Worm (Caenorhabditis elegans): ENCODE measurements around the gene tbc-17.

tbc-17 gene

ce11 chrII:12678867-12679134 lies 15.4 kb upstream of the tbc-17 start, which contains the start of gene Y38E10A.24:
Gene Y38E10A.24 (plus strand): TSS chrII:12679035.
- no peak for TF ChIP-seq elt-3 (tag; optimal IDR thresholded peaks at IDR 0.05)
- TF ChIP-seq vab-15 (tag; optimal IDR thresholded peaks at IDR 0.05): no peak
- no peak for TF ChIP-seq lir-3 (tag; optimal IDR thresholded peaks at IDR 0.05; ENCODE audit: poor library complexity)
- TF ChIP-seq tlp-1 (tag; optimal IDR thresholded peaks at IDR 0.05): no peak
- TF ChIP-seq blmp-1 (tag; optimal IDR thresholded peaks at IDR 0.05): no peak
- no peak for TF ChIP-seq nhr-11 (tag; optimal IDR thresholded peaks at IDR 0.05)
- no peak for TF ChIP-seq xbp-1 (tag; optimal IDR thresholded peaks at IDR 0.05)
- no peak for TF ChIP-seq C16A3.4 (tag; optimal IDR thresholded peaks at IDR 0.05)
- TF ChIP-seq sup-37 (GFP tag; optimal IDR thresholded peaks at IDR 0.05): no peak
- no peak for TF ChIP-seq fkh-8 (tag; optimal IDR thresholded peaks at IDR 0.05)
- no peak for TF ChIP-seq F16B12.6 (tag; optimal IDR thresholded peaks at IDR 0.05)
- TF ChIP-seq zag-1 (tag; optimal IDR thresholded peaks at IDR 0.05): no peak
- no peak for TF ChIP-seq snu-23 (GFP tag; optimal IDR thresholded peaks at IDR 0.05)
- TF ChIP-seq dpl-1 (GFP tag; optimal IDR thresholded peaks at IDR 0.05): no peak
- TF ChIP-seq hpl-2 (GFP tag; optimal IDR thresholded peaks at IDR 0.05): no peak
- TF ChIP-seq zip-4 (GFP tag; optimal IDR thresholded peaks at IDR 0.05): no peak
- TF ChIP-seq lin-35 (GFP tag; optimal IDR thresholded peaks at IDR 0.05): no peak
- no peak for TF ChIP-seq ceh-8 (GFP tag; optimal IDR thresholded peaks at IDR 0.05)
- no peak for TF ChIP-seq nhr-77 (tag; optimal IDR thresholded peaks at IDR 0.05)
- no peak for TF ChIP-seq hlh-17 (GFP tag; optimal IDR thresholded peaks at IDR 0.05; ENCODE audit: borderline replicate concordance)

- TF ChIP-seq swsn-7 (tag; optimal IDR thresholded peaks at IDR 0.05) (peak; percentile 73), dsc-1 (tag; optimal IDR thresholded peaks at IDR 0.05) (peak; percentile 79), fkh-4 (tag; optimal IDR thresholded peaks at IDR 0.05; ENCODE audit: borderline replicate concordance) (no peak), ceh-63 (GFP tag; optimal IDR thresholded peaks at IDR 0.05) (no peak), nhr-47 (tag; optimal IDR thresholded peaks at IDR 0.05) (peak; percentile 86), zag-1 (tag; optimal IDR thresholded peaks at IDR 0.05) (no peak), lsy-2 (tag; optimal IDR thresholded peaks at IDR 0.05) (peak; percentile 67 to 78), mef-2 (tag; optimal IDR thresholded peaks at IDR 0.05) (no peak), lin-13 (GFP tag; optimal IDR thresholded peaks at IDR 0.05) (peak; percentile 53), nhr-84 (tag; optimal IDR thresholded peaks at IDR 0.05) (no peak), xbp-1 (tag; optimal IDR thresholded peaks at IDR 0.05) (peak; percentile 70), hpl-2 (GFP tag; optimal IDR thresholded peaks at IDR 0.05) (no peak), nhr-77 (tag; optimal IDR thresholded peaks at IDR 0.05) (no peak), pqm-1 (tag; optimal IDR thresholded peaks at IDR 0.05) (no peak), ceh-82 (tag; optimal IDR thresholded peaks at IDR 0.05) (peak; percentile 58 to 68 (median 66)), lir-3 (tag; optimal IDR thresholded peaks at IDR 0.05; ENCODE audit: poor library complexity) (no peak), fkh-10 (GFP tag; optimal IDR thresholded peaks at IDR 0.05) (no peak), efl-3 (GFP tag; optimal IDR thresholded peaks at IDR 0.05) (no peak), snu-23 (GFP tag; optimal IDR thresholded peaks at IDR 0.05) (peak; percentile 83), unc-130 (tag; optimal IDR thresholded peaks at IDR 0.05) (peak; percentile 36), unc-98 (GFP tag; IDR thresholded peaks at IDR 0.05) (no peak), irx-1 (tag; optimal IDR thresholded peaks at IDR 0.05) (peak; percentile 56), grh-1 (GFP tag; IDR thresholded peaks at IDR 0.05) (peak; percentile 81), F16B12.6 (tag; optimal IDR thresholded peaks at IDR 0.05) (no peak), pax-3 (tag; optimal IDR thresholded peaks at IDR 0.05) (no peak), ceh-8 (GFP tag; optimal IDR thresholded peaks at IDR 0.05) (peak; percentile 11), egl-13 (tag; optimal IDR thresholded peaks at IDR 0.05) (peak; percentile 48), nhr-90 (tag; optimal IDR thresholded peaks at IDR 0.05; ENCODE audit: poor library complexity) (peak; percentile 80), unc-62 (GFP tag; optimal IDR thresholded peaks at IDR 0.05) (no peak), nhr-76 (tag; optimal IDR thresholded peaks at IDR 0.05) (no peak), tbx-2 (tag; optimal IDR thresholded peaks at IDR 0.05) (peak; percentile 85), ama-1 (optimal IDR thresholded peaks at IDR 0.05) (peak; percentile 7), lin-14 (GFP tag; optimal IDR thresholded peaks at IDR 0.05) (no peak), blmp-1 (tag; optimal IDR thresholded peaks at IDR 0.05) (peak; percentile 49), lin-15B (tag; optimal IDR thresholded peaks at IDR 0.05) (peak; percentile 38), isw-1 (GFP tag; IDR thresholded peaks at IDR 0.05) (peak; percentile 79), hlh-17 (GFP tag; optimal IDR thresholded peaks at IDR 0.05; ENCODE audit: borderline replicate concordance) (no peak), lin-39 (tag; optimal IDR thresholded peaks at IDR 0.05) (peak; percentile 60), ceh-90 (tag; optimal IDR thresholded peaks at IDR 0.05) (peak; percentile 11), zip-4 (GFP tag; optimal IDR thresholded peaks at IDR 0.05) (peak; percentile 40), vab-15 (tag; optimal IDR thresholded peaks at IDR 0.05) (no peak), lin-35 (GFP tag; optimal IDR thresholded peaks at IDR 0.05) (peak; percentile 91 to 94), sup-37 (GFP tag; optimal IDR thresholded peaks at IDR 0.05) (no peak), ztf-4 (tag; optimal IDR thresholded peaks at IDR 0.05) (no peak)
These were observed 14.6 kb upstream of the tbc-17 start, which contains the start of the genes Y38E10A.33 and cox-10 for ce11 chrII:12679635-12680034. Gene Y38E10A.33 (minus strand): TSS chrII:12679646. Gene cox-10 (plus strand): TSS chrII:12679954.
